Fruit fly (Drosophila melanogaster) S2 (cell line): Measurements from ENCODE around the gene CG11095.
A peak's percentile ranks its signal among the peaks of the same experiment; 100 is the strongest.

Experiments
- CG8478 ChIP-seq: fragments of >200 bp; optimal IDR thresholded peaks from 2 replicates; lab custom pipeline; 2018
- CTCF ChIP-seq, 2 experiments: fragments of >200 bp; optimal IDR thresholded peaks; 2 replicates each; lab custom pipeline; 2018

CG11095 gene

dm6 chrX:13787282-13787850 is 24.1 kb upstream of the CG11095 start:
- no peak for TF ChIP-seq CTCF (optimal IDR thresholded peaks at IDR 0.05; lab: Kevin White, UChicago)
- TF ChIP-seq CG8478 (lab: Kevin White, UChicago): no peak

dm6 chrX:13788973-13789682 is 22.4 kb upstream of the CG11095 start:
- TF ChIP-seq CG8478 (lab: Kevin White, UChicago) (no peak), CTCF (optimal IDR thresholded peaks at IDR 0.05; lab: Kevin White, UChicago) (no peak)

dm6 chrX:13791011-13791410 is 20.5 kb upstream of the CG11095 start, which contains the start of gene CG10993:
Gene CG10993 (minus strand): TSS chrX:13791111.
- TF ChIP-seq CTCF (optimal IDR thresholded peaks at IDR 0.05; lab: Kevin White, UChicago) (no peak), CG8478 (lab: Kevin White, UChicago) (no peak)

dm6 chrX:13792463-13792862 is 19.0 kb upstream of the CG11095 start:
- TF ChIP-seq CG8478 (lab: Kevin White, UChicago): no peak
- no peak for TF ChIP-seq CTCF (optimal IDR thresholded peaks at IDR 0.05; lab: Kevin White, UChicago)

dm6 chrX:13797538-13797937 is 13.9 kb upstream of the CG11095 start, which contains the start of gene CG10996:
Gene CG10996 (minus strand): TSS chrX:13797638.
- TF ChIP-seq CTCF (optimal IDR thresholded peaks at IDR 0.05; lab: Kevin White, UChicago) (no peak), CG8478 (lab: Kevin White, UChicago) (no peak)

- TF ChIP-seq CG8478 (lab: Kevin White, UChicago) (no peak), CTCF (optimal IDR thresholded peaks at IDR 0.05; lab: Kevin White, UChicago) (no peak)
Measured at dm6 chrX:13800680-13801079, 10.8 kb upstream of the CG11095 start.

dm6 chrX:13804398-13804797 is 7.1 kb upstream of the CG11095 start:
- TF ChIP-seq CTCF (optimal IDR thresholded peaks at IDR 0.05; lab: Kevin White, UChicago) (no peak), CG8478 (lab: Kevin White, UChicago) (no peak)

dm6 chrX:13805554-13805953 is 5.9 kb upstream of the CG11095 start:
- TF ChIP-seq CG8478 (lab: Kevin White, UChicago): no peak
- peak; percentile 4 to 39 for TF ChIP-seq CTCF (optimal IDR thresholded peaks at IDR 0.05; lab: Kevin White, UChicago)

- TF ChIP-seq CG8478 (lab: Kevin White, UChicago): no peak
- no peak for TF ChIP-seq CTCF (optimal IDR thresholded peaks at IDR 0.05; lab: Kevin White, UChicago)
Measured at dm6 chrX:13814058-13814457, 2.6 kb downstream of the CG11095 start.

- TF ChIP-seq CG8478 (lab: Kevin White, UChicago): no peak
- TF ChIP-seq CTCF (optimal IDR thresholded peaks at IDR 0.05; lab: Kevin White, UChicago): no peak
Measured at dm6 chrX:13815526-13816173, 4.2 kb downstream of the CG11095 start.

dm6 chrX:13817418-13818171 is 6.1 kb downstream of the CG11095 start:
- TF ChIP-seq CTCF (optimal IDR thresholded peaks at IDR 0.05; lab: Kevin White, UChicago) (no peak), CG8478 (lab: Kevin White, UChicago) (no peak)

dm6 chrX:13818172-13818472 is 6.6 kb downstream of the CG11095 start:
- no peak for TF ChIP-seq CTCF (optimal IDR thresholded peaks at IDR 0.05; lab: Kevin White, UChicago)
- TF ChIP-seq CG8478 (lab: Kevin White, UChicago): no peak

- TF ChIP-seq CTCF (optimal IDR thresholded peaks at IDR 0.05; lab: Kevin White, UChicago): no peak
- TF ChIP-seq CG8478 (lab: Kevin White, UChicago): no peak
Measured at dm6 chrX:13818841-13819240, 7.4 kb downstream of the CG11095 start.

- no peak for TF ChIP-seq CG8478 (lab: Kevin White, UChicago)
- TF ChIP-seq CTCF (optimal IDR thresholded peaks at IDR 0.05; lab: Kevin White, UChicago): no peak
Measured at dm6 chrX:13819682-13820081, 8.2 kb downstream of the CG11095 start.
